Worm (Caenorhabditis elegans) whole organism, late embryonic: ENCODE results near the gene nhr-88.

Experiments used
- elt-4 ChIP-seq: sonication (generic microtip); optimal IDR thresholded peaks from 2 replicates; lab custom pipeline; 2016; ENCODE audit warnings: missing genetic modification characterization, missing compliant biosample characterization
- ets-4 ChIP-seq: sonication (generic microtip); optimal IDR thresholded peaks from 2 replicates; lab custom pipeline; 2016; ENCODE audit warnings: missing genetic modification characterization, missing compliant biosample characterization
- fkh-10 ChIP-seq: fragments of 150-350 bp; optimal IDR thresholded peaks from 2 replicates; lab custom pipeline; 2014; ENCODE audit warnings: missing biosample characterization, missing genetic modification reagents, missing genetic modification characterization
- odd-2 ChIP-seq: sonication (generic microtip); optimal IDR thresholded peaks from 2 replicates; lab custom pipeline; 2017; ENCODE audit warnings: antibody characterized with exemption, mild to moderate bottlenecking, missing genetic modification characterization, missing compliant biosample characterization
- rnt-1 ChIP-seq: sonication (generic microtip); optimal IDR thresholded peaks from 2 replicates; lab custom pipeline; 2016; ENCODE audit warnings: missing genetic modification characterization, missing compliant biosample characterization
- unc-55 ChIP-seq: sonication (generic microtip); optimal IDR thresholded peaks from 2 replicates; lab custom pipeline; 2017; ENCODE audit warnings: missing biosample characterization, missing genetic modification reagents, missing genetic modification characterization

- TF ChIP-seq odd-2 (tag; lab: Kevin White, UChicago) (no peak), rnt-1 (tag; lab: Kevin White, UChicago) (peak; percentile 24), ets-4 (tag; lab: Kevin White, UChicago) (no peak), fkh-10 (GFP tag; lab: Kevin White, UChicago) (no peak), unc-55 (peak; percentile 29), elt-4 (tag; lab: Kevin White, UChicago) (no peak)
Measured at ce11 chrII:2987854-2988350, 11.5 kb downstream of the nhr-88 start, which contains the start of gene lido-7.
